Worm (Caenorhabditis elegans) whole organism, mixed stage, embryonic: ENCODE data around the gene H40L08.9.

Experiments used
- M03D4.4 ChIP-seq: sonication (generic microtip); optimal IDR thresholded peaks from 2 replicates; lab custom pipeline; 2017; ENCODE audit warnings: mild to moderate bottlenecking, missing genetic modification characterization, missing compliant biosample characterization
- blmp-1 ChIP-seq: fragments of 150-350 bp; optimal IDR thresholded peaks from 2 replicates; lab custom pipeline; 2014; ENCODE audit warnings: missing biosample characterization, missing genetic modification characterization
- ceh-39 ChIP-seq: fragments of 150-350 bp; optimal IDR thresholded peaks from 2 replicates; lab custom pipeline; 2014; ENCODE audit warnings: missing biosample characterization, missing genetic modification characterization
- lin-13 ChIP-seq: fragments of 150-350 bp; optimal IDR thresholded peaks from 2 replicates; lab custom pipeline; 2014; ENCODE audit warnings: missing biosample characterization, missing genetic modification characterization
- lin-32 ChIP-seq: fragments of 200-800 bp; sonication (Bioruptor generic); optimal IDR thresholded peaks from 2 replicates; lab custom pipeline; 2018; ENCODE audit warnings: mild to moderate bottlenecking, missing genetic modification characterization, missing compliant biosample characterization
- mls-2 ChIP-seq: sonication (generic microtip); optimal IDR thresholded peaks from 2 replicates; lab custom pipeline; 2016; ENCODE audit warnings: mild to moderate bottlenecking, missing genetic modification characterization, moderate library complexity, missing compliant biosample characterization
- nhr-12 ChIP-seq: fragments of 150-350 bp; optimal IDR thresholded peaks from 2 replicates; lab custom pipeline; 2014; ENCODE audit warnings: missing biosample characterization, missing genetic modification characterization
- nhr-237 ChIP-seq: fragments of 150-350 bp; optimal IDR thresholded peaks from 2 replicates; lab custom pipeline; 2014; ENCODE audit warnings: missing biosample characterization, missing genetic modification characterization
- pha-4 ChIP-seq: fragments of 150-350 bp; optimal IDR thresholded peaks from 2 replicates; lab custom pipeline; 2018; ENCODE audit warnings: missing biosample characterization, missing genetic modification reagents, missing genetic modification characterization
- unc-62 ChIP-seq: fragments of 150-350 bp; optimal IDR thresholded peaks from 2 replicates; lab custom pipeline; 2014; ENCODE audit warnings: missing biosample characterization, missing genetic modification reagents, missing genetic modification characterization
- ztf-11 ChIP-seq: fragments of 150-350 bp; optimal IDR thresholded peaks from 2 replicates; lab custom pipeline; 2014; ENCODE audit warnings: missing biosample characterization, missing genetic modification characterization

DNA sequence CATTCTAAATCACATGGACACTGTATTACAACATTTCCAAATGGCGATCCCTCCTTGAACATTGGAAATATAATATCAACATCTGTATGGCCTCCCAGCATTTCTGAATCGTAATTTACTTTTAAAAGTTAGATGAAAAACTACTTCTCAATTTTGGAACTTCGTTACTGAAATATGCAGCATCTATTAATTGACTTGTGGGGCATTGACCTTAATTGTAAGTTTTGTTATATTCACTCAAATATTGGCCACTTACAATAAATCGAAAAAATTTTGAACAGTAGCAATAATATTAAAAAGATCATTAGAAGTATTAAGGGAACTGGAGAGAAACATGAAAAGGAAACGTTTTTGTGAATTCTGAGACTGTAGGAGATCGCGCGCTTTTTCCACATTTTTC lies 7.0 kb downstream of the H40L08.9 start, which contains the start of gene mam-6:
- TF ChIP-seq M03D4.4 (tag; lab: Kevin White, UChicago) = no peak
- TF ChIP-seq ceh-39 (tag; lab: Kevin White, UChicago) = no peak
- no peak for TF ChIP-seq nhr-12 (tag; lab: Kevin White, UChicago)
- TF ChIP-seq nhr-237 (tag; lab: Kevin White, UChicago) = no peak
- TF ChIP-seq unc-62 (GFP tag; lab: Kevin White, UChicago) = no peak
- TF ChIP-seq mls-2 = no peak
- TF ChIP-seq lin-13 = no peak
- no peak for TF ChIP-seq blmp-1
- TF ChIP-seq lin-32 = no peak
- no peak for TF ChIP-seq pha-4 (tag; lab: Kevin White, UChicago)
- TF ChIP-seq ztf-11 (tag; lab: Kevin White, UChicago) = no peak
